Fruit fly (Drosophila melanogaster) whole organism, embryonic: ENCODE results near the gene AP-1sigma.

ENCODE experiments used
- Adf1 ChIP-seq: fragments of 200-800 bp; sonication (Bioruptor generic); IDR thresholded peaks from 2 replicates; pipeline ENCODE4 v1.3.6; 2022; ENCODE audit warnings: missing biosample characterization, missing genetic modification characterization
- Asciz ChIP-seq: fragments of 200-800 bp; sonication (Bioruptor generic); optimal IDR thresholded peaks from 2 replicates; lab custom pipeline; 2017; ENCODE audit warnings: missing biosample characterization, mild to moderate bottlenecking, missing genetic modification characterization, missing genetic modification reagents
- Atf6 ChIP-seq: fragments of 200-800 bp; sonication (Bioruptor generic); IDR thresholded peaks from 2 replicates; pipeline ENCODE4 v1.3.6; 2022; ENCODE audit warnings: missing biosample characterization, missing genetic modification characterization
- CG12104 ChIP-seq: fragments of 200-800 bp; sonication (Bioruptor generic); optimal IDR thresholded peaks from 3 replicates; lab custom pipeline; 2016; ENCODE audit warnings: missing biosample characterization, missing genetic modification characterization
- CG12942 ChIP-seq: fragments of 200-800 bp; sonication (Bioruptor generic); optimal IDR thresholded peaks from 3 replicates; lab custom pipeline; 2016; ENCODE audit warnings: missing biosample characterization, missing genetic modification characterization
- CG14860 ChIP-seq: fragments of 200-800 bp; sonication (Bioruptor generic); IDR thresholded peaks from 3 replicates; pipeline ENCODE4 v1.3.6; 2022; ENCODE audit warnings: missing biosample characterization, missing genetic modification characterization; ENCODE audit not compliant: partially characterized antibody
- CG17359 ChIP-seq: fragments of 200-800 bp; sonication (Bioruptor generic); optimal IDR thresholded peaks from 3 replicates; lab custom pipeline; 2018; ENCODE audit warnings: missing biosample characterization, mild to moderate bottlenecking, missing genetic modification characterization, moderate library complexity
- CG1792 ChIP-seq: fragments of 200-800 bp; sonication (Bioruptor generic); optimal IDR thresholded peaks from 2 replicates; lab custom pipeline; 2016; ENCODE audit warnings: missing biosample characterization, missing genetic modification characterization
- CG18619 ChIP-seq: fragments of 200-800 bp; sonication (Bioruptor generic); optimal IDR thresholded peaks from 3 replicates; lab custom pipeline; 2017; ENCODE audit warnings: missing biosample characterization, mild to moderate bottlenecking, missing genetic modification characterization
- CG2202 ChIP-seq: fragments of 200-800 bp; sonication (Bioruptor generic); optimal IDR thresholded peaks from 2 replicates; lab custom pipeline; 2018; ENCODE audit warnings: missing biosample characterization, mild to moderate bottlenecking, missing genetic modification characterization
- CG2712 ChIP-seq: fragments of 200-800 bp; optimal IDR thresholded peaks from 3 replicates; lab custom pipeline; 2019; ENCODE audit warnings: missing biosample characterization, mild to moderate bottlenecking, missing genetic modification characterization, moderate library complexity
- CG5245 ChIP-seq: fragments of 200-800 bp; sonication (Bioruptor generic); optimal IDR thresholded peaks from 3 replicates; lab custom pipeline; 2016; ENCODE audit warnings: missing biosample characterization, missing genetic modification characterization
- CG6765 ChIP-seq: fragments of 200-800 bp; sonication (Bioruptor generic); optimal IDR thresholded peaks from 3 replicates; lab custom pipeline; 2017; ENCODE audit warnings: missing biosample characterization, mild to moderate bottlenecking, missing genetic modification characterization
- CG6791 ChIP-seq: fragments of 200-800 bp; sonication (Bioruptor generic); IDR thresholded peaks from 3 replicates; pipeline ENCODE4 v1.3.6; 2022; ENCODE audit warnings: missing biosample characterization, missing genetic modification characterization; ENCODE audit not compliant: partially characterized antibody
- CG7271 ChIP-seq: fragments of 200-800 bp; sonication (Bioruptor generic); optimal IDR thresholded peaks from 2 replicates; lab custom pipeline; 2018; ENCODE audit warnings: missing biosample characterization, mild to moderate bottlenecking, missing genetic modification characterization, moderate library complexity
- CG7357 ChIP-seq: fragments of 200-800 bp; sonication (Bioruptor generic); IDR thresholded peaks from 3 replicates; pipeline ENCODE4 v1.3.6; 2022; ENCODE audit warnings: missing biosample characterization, missing genetic modification characterization
- CG7963 ChIP-seq: fragments of 200-800 bp; sonication (Bioruptor generic); IDR thresholded peaks from 3 replicates; pipeline ENCODE4 v1.3.6; 2022; ENCODE audit warnings: missing biosample characterization, missing genetic modification characterization; ENCODE audit not compliant: partially characterized antibody
- CG8089 ChIP-seq: fragments of 200-800 bp; sonication (Bioruptor generic); optimal IDR thresholded peaks from 3 replicates; lab custom pipeline; 2016; ENCODE audit warnings: missing biosample characterization, missing genetic modification characterization
- CG8359 ChIP-seq: fragments of 200-800 bp; sonication (Bioruptor generic); optimal IDR thresholded peaks from 2 replicates; lab custom pipeline; 2017; ENCODE audit warnings: missing biosample characterization, mild to moderate bottlenecking, missing genetic modification characterization, borderline replicate concordance
- CG8924 ChIP-seq: fragments of 200-800 bp; optimal IDR thresholded peaks from 3 replicates; lab custom pipeline; 2019; ENCODE audit warnings: missing biosample characterization, mild to moderate bottlenecking, missing genetic modification characterization, moderate library complexity
- CHES-1-like ChIP-seq: fragments of 200-800 bp; sonication (Bioruptor generic); optimal IDR thresholded peaks from 2 replicates; lab custom pipeline; 2016; ENCODE audit warnings: missing biosample characterization, missing genetic modification characterization
- CTCF ChIP-seq: fragments of 200-800 bp; sonication (Bioruptor generic); optimal IDR thresholded peaks from 2 replicates; lab custom pipeline; 2017; ENCODE audit warnings: missing biosample characterization, mild to moderate bottlenecking, missing genetic modification characterization, moderate library complexity
- Dp ChIP-seq: fragments of 200-800 bp; sonication (Bioruptor generic); optimal IDR thresholded peaks from 2 replicates; lab custom pipeline; 2018; ENCODE audit warnings: missing biosample characterization, mild to moderate bottlenecking, missing genetic modification characterization, moderate library complexity
- Hr3 ChIP-seq: fragments of 200-800 bp; sonication (Bioruptor generic); optimal IDR thresholded peaks from 3 replicates; lab custom pipeline; 2016; ENCODE audit warnings: missing biosample characterization, missing genetic modification characterization
- Rx ChIP-seq: fragments of 200-800 bp; sonication (Bioruptor generic); IDR thresholded peaks from 2 replicates; pipeline ENCODE4 v1.3.6; 2022; ENCODE audit warnings: missing biosample characterization, missing genetic modification characterization
- Spps ChIP-seq: fragments of 200-800 bp; sonication (Bioruptor generic); optimal IDR thresholded peaks from 2 replicates; lab custom pipeline; 2018; ENCODE audit warnings: missing biosample characterization, mild to moderate bottlenecking, missing genetic modification characterization
- Ssrp ChIP-seq: fragments of 200-800 bp; sonication (Bioruptor generic); optimal IDR thresholded peaks from 2 replicates; lab custom pipeline; 2018; ENCODE audit warnings: missing biosample characterization, mild to moderate bottlenecking, missing genetic modification characterization, moderate library complexity
- Trl ChIP-seq, 3 experiments: fragments of >200 bp in 2 of 3; fragments of 200-800 bp in 1 of 3; sonication (Bioruptor generic) in 1 of 3; optimal IDR thresholded peaks; 2 replicates in 1 of 3; 3 replicates in 2 of 3; lab custom pipeline; 2016 to 2017; ENCODE audit warnings: missing biosample characterization in 1 of 3, missing genetic modification characterization in 1 of 3
- ac ChIP-seq: fragments of 200-800 bp; sonication (Bioruptor generic); optimal IDR thresholded peaks from 3 replicates; lab custom pipeline; 2017; ENCODE audit warnings: missing biosample characterization, mild to moderate bottlenecking, missing genetic modification characterization
- al ChIP-seq: fragments of 200-800 bp; sonication (Bioruptor generic); IDR thresholded peaks from 2 replicates; pipeline ENCODE4 v1.3.6; 2022; ENCODE audit warnings: missing biosample characterization, missing genetic modification characterization
- cas ChIP-seq: fragments of 200-800 bp; sonication (Bioruptor generic); IDR thresholded peaks from 2 replicates; pipeline ENCODE4 v1.3.6; 2022; ENCODE audit warnings: missing biosample characterization, missing genetic modification characterization
- croc ChIP-seq: fragments of 200-800 bp; sonication (Bioruptor generic); conservative IDR thresholded peaks from 3 replicates; pipeline ENCODE4 v1.3.6; 2022; ENCODE audit warnings: missing biosample characterization, missing genetic modification characterization
- gcm2 ChIP-seq: fragments of 200-800 bp; sonication (Bioruptor generic); optimal IDR thresholded peaks from 2 replicates; lab custom pipeline; 2016; ENCODE audit warnings: missing biosample characterization, missing genetic modification characterization
- gem ChIP-seq: fragments of 200-800 bp; sonication (Bioruptor generic); optimal IDR thresholded peaks from 2 replicates; lab custom pipeline; 2019; ENCODE audit warnings: missing biosample characterization, mild to moderate bottlenecking, missing genetic modification characterization, moderate library complexity
- ham ChIP-seq: fragments of 200-800 bp; sonication (Bioruptor generic); IDR thresholded peaks from 2 replicates; pipeline ENCODE4 v1.3.6; 2022; ENCODE audit warnings: missing biosample characterization, missing genetic modification characterization
- jing ChIP-seq: fragments of 200-800 bp; sonication (Bioruptor generic); optimal IDR thresholded peaks from 2 replicates; lab custom pipeline; 2018; ENCODE audit warnings: missing biosample characterization, mild to moderate bottlenecking, missing genetic modification characterization
- nerfin-1 ChIP-seq: fragments of 200-800 bp; sonication (Bioruptor generic); optimal IDR thresholded peaks from 3 replicates; lab custom pipeline; 2019; ENCODE audit warnings: missing biosample characterization, mild to moderate bottlenecking, missing genetic modification characterization, moderate library complexity
- sens ChIP-seq: fragments of 200-800 bp; sonication (Bioruptor generic); peaks from one replicate; lab custom pipeline; 2016; ENCODE audit warnings: missing biosample characterization, missing genetic modification characterization
- sna ChIP-seq: fragments of 200-800 bp; sonication (Bioruptor generic); IDR thresholded peaks from 2 replicates; pipeline ENCODE4 v1.3.6; 2022; ENCODE audit warnings: missing biosample characterization, missing genetic modification characterization; ENCODE audit not compliant: partially characterized antibody
- so ChIP-seq: fragments of 200-800 bp; sonication (Bioruptor generic); IDR thresholded peaks from 3 replicates; pipeline ENCODE4 v1.3.6; 2022; ENCODE audit warnings: missing biosample characterization, missing genetic modification characterization
- sug ChIP-seq: fragments of 200-800 bp; optimal IDR thresholded peaks from 2 replicates; lab custom pipeline; 2019; ENCODE audit warnings: missing biosample characterization, mild to moderate bottlenecking, missing genetic modification characterization, moderate library complexity
- tin ChIP-seq: fragments of 200-800 bp; sonication (Bioruptor generic); optimal IDR thresholded peaks from 3 replicates; lab custom pipeline; 2016; ENCODE audit warnings: missing biosample characterization, missing genetic modification characterization
- tx ChIP-seq: fragments of 200-800 bp; sonication (Bioruptor generic); optimal IDR thresholded peaks from 2 replicates; lab custom pipeline; 2016; ENCODE audit warnings: missing biosample characterization, missing genetic modification characterization
- usp ChIP-seq: fragments of >200 bp; optimal IDR thresholded peaks from 2 replicates; lab custom pipeline; 2017; ENCODE audit warnings: missing biosample characterization, missing genetic modification characterization
- vfl ChIP-seq: fragments of 200-800 bp; sonication (Bioruptor generic); optimal IDR thresholded peaks from 2 replicates; lab custom pipeline; 2016; ENCODE audit warnings: missing biosample characterization, missing genetic modification characterization
- vnd ChIP-seq: fragments of 200-800 bp; sonication (Bioruptor generic); IDR thresholded peaks from 3 replicates; pipeline ENCODE4 v1.3.6; 2022; ENCODE audit warnings: missing biosample characterization, missing genetic modification characterization; ENCODE audit not compliant: partially characterized antibody
- wor ChIP-seq: fragments of 200-800 bp; sonication (Bioruptor generic); IDR thresholded peaks from 2 replicates; pipeline ENCODE4 v1.3.6; 2022; ENCODE audit warnings: missing biosample characterization, missing genetic modification characterization
- z ChIP-seq: fragments of 200-800 bp; sonication (Bioruptor generic); IDR thresholded peaks from 3 replicates; pipeline ENCODE4 v1.3.6; 2022; ENCODE audit warnings: missing biosample characterization, missing genetic modification characterization

AP-1sigma gene

dm6 chr3R:23992823-23993797 is 34.7 kb downstream of the AP-1sigma start, which contains the start of the genes Epp and Rab7 (continued):
- no peak for TF ChIP-seq usp
- peak; percentile 5 for TF ChIP-seq CG1792 (GFP tag; lab: Kevin White, UChicago)
- TF ChIP-seq vnd (GFP tag; lab: Robert Waterston, UW), result peak; percentile 91
- no peak for TF ChIP-seq CG17359
- peak in 1 of 2 experiments; percentile 5 for TF ChIP-seq Trl (optimal IDR thresholded peaks at IDR 0.05; lab: Kevin White, UChicago)
- peak; percentile 51 for TF ChIP-seq Trl (GFP tag; optimal IDR thresholded peaks at IDR 0.05; lab: Kevin White, UChicago)
- TF ChIP-seq sug (tag; lab: Kevin White, UChicago), result peak; percentile 54
- no peak for TF ChIP-seq croc (GFP tag; lab: Robert Waterston, UW)
- TF ChIP-seq CG18619, result no peak
- TF ChIP-seq CG6791 (GFP tag; lab: Robert Waterston, UW), result peak; percentile 94
- TF ChIP-seq ham (GFP tag; lab: Robert Waterston, UW), result no peak
- TF ChIP-seq Spps (tag; lab: Kevin White, UChicago), result no peak
- TF ChIP-seq Ssrp (tag; lab: Kevin White, UChicago), result no peak
- TF ChIP-seq vfl (GFP tag; lab: Kevin White, UChicago), result peak; percentile 8
- peak; percentile 29 for TF ChIP-seq CTCF (GFP tag; lab: Kevin White, UChicago)
- no peak for TF ChIP-seq Atf6 (GFP tag; lab: Robert Waterston, UW)
- TF ChIP-seq CG12104 (GFP tag; lab: Kevin White, UChicago), result no peak
- TF ChIP-seq CG7357, result 0 out of 3 replicates have a peak, but pooled peaks have one; percentile 19
- TF ChIP-seq Hr3, result peak; percentile 39
- peak; percentile 10 for TF ChIP-seq tin (GFP tag; lab: Kevin White, UChicago)
- TF ChIP-seq CG8089 (GFP tag; lab: Kevin White, UChicago), result no peak
- TF ChIP-seq CG8359 (GFP tag; lab: Kevin White, UChicago), result no peak
- TF ChIP-seq wor (GFP tag; lab: Robert Waterston, UW), result no peak
- TF ChIP-seq CG6765 (GFP tag; lab: Kevin White, UChicago), result peak; percentile 44
- TF ChIP-seq gem (tag; lab: Kevin White, UChicago), result no peak
- TF ChIP-seq tx (GFP tag; lab: Kevin White, UChicago), result peak; percentile 55
- peak; percentile 28 for TF ChIP-seq CG7271
- peak; percentile 85 for TF ChIP-seq CHES-1-like (GFP tag; lab: Kevin White, UChicago)
- peak; percentile 89 for TF ChIP-seq sens
- 0 out of 2 replicates have a peak, but pooled peaks have one; percentile 22 for TF ChIP-seq al (GFP tag; lab: Robert Waterston, UW)
- TF ChIP-seq sna, result peak; percentile 80
- no peak for TF ChIP-seq Asciz (GFP tag; lab: Kevin White, UChicago)
- no peak for TF ChIP-seq ac (GFP tag; lab: Kevin White, UChicago)
- TF ChIP-seq CG7963, result peak; percentile 87
- TF ChIP-seq Rx, result 0 out of 2 replicates have a peak, but pooled peaks have one; percentile 2
- TF ChIP-seq Dp (GFP tag; lab: Kevin White, UChicago), result peak; percentile 11
- no peak for TF ChIP-seq so (GFP tag; lab: Robert Waterston, UW)
- peak; percentile 85 for TF ChIP-seq CG14860
- no peak for TF ChIP-seq CG5245 (GFP tag; lab: Kevin White, UChicago)
- TF ChIP-seq z (GFP tag; lab: Robert Waterston, UW), result no peak
- TF ChIP-seq CG12942 (GFP tag; lab: Kevin White, UChicago), result peak; percentile 41
- peak; percentile 43 for TF ChIP-seq CG2712 (tag; lab: Kevin White, UChicago)
- no peak for TF ChIP-seq jing (GFP tag; lab: Kevin White, UChicago)
- TF ChIP-seq cas (GFP tag; lab: Robert Waterston, UW), result no peak
- TF ChIP-seq gcm2, result no peak
- TF ChIP-seq Adf1 (GFP tag; lab: Robert Waterston, UW), result no peak
- TF ChIP-seq CG2202 (tag; lab: Kevin White, UChicago), result peak; percentile 3
- TF ChIP-seq CG8924 (tag; lab: Kevin White, UChicago), result peak; percentile 56
- TF ChIP-seq nerfin-1, result peak; percentile 88
